Worm (Caenorhabditis elegans) whole organism, late embryonic: ENCODE results near the gene dlst-1.
A peak's percentile ranks its signal among the peaks of the same experiment; 100 is the strongest.

ENCODE experiments used
- C08G9.2 ChIP-seq: sonication (generic microtip); optimal IDR thresholded peaks from 2 replicates; lab custom pipeline; 2016; ENCODE audit warnings: mild to moderate bottlenecking, missing genetic modification characterization, moderate library complexity, missing compliant biosample characterization
- C38D4.7 ChIP-seq: fragments of 200-800 bp; sonication (Bioruptor generic); optimal IDR thresholded peaks from 2 replicates; lab custom pipeline; 2018; ENCODE audit warnings: mild to moderate bottlenecking, missing genetic modification characterization, moderate library complexity, missing compliant biosample characterization
- T23F11.4 ChIP-seq: fragments of 200-800 bp; sonication (Bioruptor generic); optimal IDR thresholded peaks from 2 replicates; lab custom pipeline; 2018; ENCODE audit warnings: mild to moderate bottlenecking, missing genetic modification characterization, missing compliant biosample characterization
- Y22D7AL.16 ChIP-seq: sonication (generic microtip); optimal IDR thresholded peaks from 2 replicates; lab custom pipeline; 2016; ENCODE audit warnings: missing genetic modification characterization, missing compliant biosample characterization
- ahr-1 ChIP-seq: sonication (generic microtip); optimal IDR thresholded peaks from 2 replicates; lab custom pipeline; 2016; ENCODE audit warnings: missing genetic modification characterization, missing compliant biosample characterization
- ama-1 ChIP-seq: fragments of 150-350 bp; optimal IDR thresholded peaks from 2 replicates; lab custom pipeline; 2014
- ceh-14 ChIP-seq: sonication (generic microtip); optimal IDR thresholded peaks from 2 replicates; lab custom pipeline; 2016; ENCODE audit warnings: missing genotype, missing genetic modification characterization, missing compliant biosample characterization
- ceh-18 ChIP-seq: sonication (generic microtip); optimal IDR thresholded peaks from 2 replicates; lab custom pipeline; 2016; ENCODE audit warnings: missing genetic modification characterization, missing compliant biosample characterization
- ceh-19 ChIP-seq: fragments of 200-800 bp; sonication (Bioruptor generic); optimal IDR thresholded peaks from 2 replicates; lab custom pipeline; 2018; ENCODE audit warnings: mild to moderate bottlenecking, missing genetic modification characterization, missing compliant biosample characterization
- ceh-22 ChIP-seq: sonication (generic microtip); optimal IDR thresholded peaks from 2 replicates; lab custom pipeline; 2017; ENCODE audit warnings: missing biosample characterization, missing genetic modification characterization
- ceh-24 ChIP-seq: sonication (generic microtip); optimal IDR thresholded peaks from 2 replicates; lab custom pipeline; 2016; ENCODE audit warnings: mild to moderate bottlenecking, missing genetic modification characterization, missing compliant biosample characterization
- ceh-30 ChIP-seq: fragments of 150-350 bp; optimal IDR thresholded peaks from 2 replicates; lab custom pipeline; 2014; ENCODE audit warnings: missing biosample characterization, missing genetic modification characterization
- ceh-31 ChIP-seq: sonication (generic microtip); optimal IDR thresholded peaks from 2 replicates; lab custom pipeline; 2016; ENCODE audit warnings: missing genetic modification characterization, missing compliant biosample characterization
- ceh-45 ChIP-seq: fragments of 200-800 bp; sonication (Bioruptor generic); IDR thresholded peaks from 2 replicates; pipeline ENCODE4 v1.3.6; 2022; ENCODE audit warnings: missing genetic modification reagents, missing genetic modification characterization, missing compliant biosample characterization
- ceh-48 ChIP-seq: sonication (generic microtip); optimal IDR thresholded peaks from 2 replicates; lab custom pipeline; 2016; ENCODE audit warnings: missing genetic modification characterization, inconsistent platforms, missing compliant biosample characterization
- ceh-6 ChIP-seq: fragments of 200-800 bp; sonication (Bioruptor generic); optimal IDR thresholded peaks from 2 replicates; lab custom pipeline; 2018; ENCODE audit warnings: mild to moderate bottlenecking, missing genetic modification characterization, missing compliant biosample characterization
- dmd-4 ChIP-seq: sonication (generic microtip); optimal IDR thresholded peaks from 2 replicates; lab custom pipeline; 2016; ENCODE audit warnings: borderline replicate concordance, missing genetic modification characterization, missing compliant biosample characterization
- dve-1 ChIP-seq: sonication (generic microtip); optimal IDR thresholded peaks from 2 replicates; lab custom pipeline; 2017; ENCODE audit warnings: antibody characterized with exemption, mild to moderate bottlenecking, missing genetic modification characterization, missing compliant biosample characterization
- elt-2 ChIP-seq: sonication (generic microtip); optimal IDR thresholded peaks from 2 replicates; lab custom pipeline; 2016; ENCODE audit warnings: missing genetic modification reagents, missing genetic modification characterization, missing compliant biosample characterization
- elt-4 ChIP-seq: sonication (generic microtip); optimal IDR thresholded peaks from 2 replicates; lab custom pipeline; 2016; ENCODE audit warnings: missing genetic modification characterization, missing compliant biosample characterization
- eyg-1 ChIP-seq: sonication (generic microtip); optimal IDR thresholded peaks from 2 replicates; lab custom pipeline; 2016; ENCODE audit warnings: missing genotype, missing genetic modification characterization, missing compliant biosample characterization
- fax-1 ChIP-seq: sonication (generic microtip); optimal IDR thresholded peaks from 2 replicates; lab custom pipeline; 2016; ENCODE audit warnings: missing genotype, missing genetic modification characterization, missing compliant biosample characterization
- fkh-10 ChIP-seq: fragments of 150-350 bp; optimal IDR thresholded peaks from 2 replicates; lab custom pipeline; 2014; ENCODE audit warnings: missing biosample characterization, missing genetic modification reagents, missing genetic modification characterization
- gmeb-2 ChIP-seq: sonication (generic microtip); optimal IDR thresholded peaks from 2 replicates; lab custom pipeline; 2016; ENCODE audit warnings: missing genetic modification characterization, inconsistent platforms, missing compliant biosample characterization
- hlh-8 ChIP-seq: sonication (generic microtip); optimal IDR thresholded peaks from 2 replicates; lab custom pipeline; 2016; ENCODE audit warnings: missing genotype, missing genetic modification characterization, missing compliant biosample characterization
- lim-6 ChIP-seq: sonication (generic microtip); optimal IDR thresholded peaks from 2 replicates; lab custom pipeline; 2016; ENCODE audit warnings: missing genetic modification characterization, missing compliant biosample characterization
- lin-11 ChIP-seq: fragments of 200-800 bp; sonication (Bioruptor generic); optimal IDR thresholded peaks from 2 replicates; lab custom pipeline; 2018; ENCODE audit warnings: mild to moderate bottlenecking, missing genetic modification characterization, missing compliant biosample characterization
- madf-2 ChIP-seq: sonication (generic microtip); optimal IDR thresholded peaks from 2 replicates; lab custom pipeline; 2017; ENCODE audit warnings: missing genetic modification characterization, missing compliant biosample characterization
- mec-3 ChIP-seq: sonication (generic microtip); optimal IDR thresholded peaks from 2 replicates; lab custom pipeline; 2016; ENCODE audit warnings: borderline replicate concordance, missing genetic modification characterization, missing compliant biosample characterization
- nhr-11 ChIP-seq: fragments of 150-350 bp; optimal IDR thresholded peaks from 2 replicates; lab custom pipeline; 2014; ENCODE audit warnings: missing biosample characterization, missing genetic modification characterization
- nhr-232 ChIP-seq: sonication (generic microtip); optimal IDR thresholded peaks from 2 replicates; lab custom pipeline; 2016; ENCODE audit warnings: missing genetic modification characterization, missing compliant biosample characterization
- npax-4 ChIP-seq: sonication (generic microtip); optimal IDR thresholded peaks from 2 replicates; lab custom pipeline; 2016; ENCODE audit warnings: missing genetic modification characterization, missing compliant biosample characterization
- odd-2 ChIP-seq: sonication (generic microtip); optimal IDR thresholded peaks from 2 replicates; lab custom pipeline; 2017; ENCODE audit warnings: antibody characterized with exemption, mild to moderate bottlenecking, missing genetic modification characterization, missing compliant biosample characterization
- pag-3 ChIP-seq: sonication (generic microtip); optimal IDR thresholded peaks from 2 replicates; lab custom pipeline; 2016; ENCODE audit warnings: missing compliant biosample characterization, missing genetic modification characterization, borderline replicate concordance
- pat-9 ChIP-seq: fragments of 200-800 bp; sonication (Bioruptor generic); optimal IDR thresholded peaks from 2 replicates; lab custom pipeline; 2018; ENCODE audit warnings: mild to moderate bottlenecking, missing genetic modification characterization, moderate library complexity, missing compliant biosample characterization
- pax-1 ChIP-seq: fragments of 150-350 bp; optimal IDR thresholded peaks from 2 replicates; lab custom pipeline; 2014; ENCODE audit warnings: missing biosample characterization, missing genetic modification characterization
- pha-2 ChIP-seq: sonication (generic microtip); optimal IDR thresholded peaks from 2 replicates; lab custom pipeline; 2017; ENCODE audit warnings: mild to moderate bottlenecking, missing genetic modification characterization, missing compliant biosample characterization
- pros-1 ChIP-seq: fragments of 150-350 bp; optimal IDR thresholded peaks from 2 replicates; lab custom pipeline; 2014; ENCODE audit warnings: missing biosample characterization, missing genetic modification reagents, missing genetic modification characterization
- ref-2 ChIP-seq: sonication (generic microtip); optimal IDR thresholded peaks from 2 replicates; lab custom pipeline; 2016; ENCODE audit warnings: missing genetic modification characterization, missing compliant biosample characterization
- sox-2 ChIP-seq: fragments of 200-800 bp; sonication (Bioruptor generic); IDR thresholded peaks from 2 replicates; pipeline ENCODE4 v1.3.6; 2022; ENCODE audit warnings: missing genetic modification reagents, missing genetic modification characterization, missing compliant biosample characterization
- sox-4 ChIP-seq: sonication (generic microtip); optimal IDR thresholded peaks from 2 replicates; lab custom pipeline; 2017; ENCODE audit warnings: mild to moderate bottlenecking, missing genetic modification characterization, inconsistent platforms, missing compliant biosample characterization
- tbx-7 ChIP-seq: sonication (generic microtip); optimal IDR thresholded peaks from 2 replicates; lab custom pipeline; 2016; ENCODE audit warnings: missing genotype, missing genetic modification characterization, missing compliant biosample characterization
- unc-42 ChIP-seq: sonication (generic microtip); optimal IDR thresholded peaks from 2 replicates; lab custom pipeline; 2016; ENCODE audit warnings: missing genotype, missing genetic modification characterization, missing compliant biosample characterization
- zip-5 ChIP-seq: sonication (generic microtip); optimal IDR thresholded peaks from 2 replicates; lab custom pipeline; 2016; ENCODE audit warnings: missing genetic modification characterization, missing compliant biosample characterization

The dlst-1 gene

ce11 chrV:6662505-6662904 is 46.4 kb downstream of the dlst-1 start:
- TF ChIP-seq nhr-232 (tag; lab: Kevin White, UChicago) (no peak), hlh-8 (tag; lab: Kevin White, UChicago) (no peak), ceh-24 (tag; lab: Kevin White, UChicago) (no peak), npax-4 (no peak), ref-2 (no peak), pros-1 (tag; lab: Kevin White, UChicago) (no peak), eyg-1 (tag; lab: Kevin White, UChicago) (no peak), tbx-7 (tag; lab: Kevin White, UChicago) (no peak), gmeb-2 (tag; lab: Kevin White, UChicago) (no peak), C08G9.2 (tag; lab: Kevin White, UChicago) (no peak), dmd-4 (no peak), ceh-22 (tag; lab: Kevin White, UChicago) (no peak), elt-4 (tag; lab: Kevin White, UChicago) (no peak), lim-6 (tag; lab: Kevin White, UChicago) (no peak), T23F11.4 (GFP tag; lab: Kevin White, UChicago) (no peak), pat-9 (tag; lab: Kevin White, UChicago) (no peak)

- no peak for TF ChIP-seq pag-3
- peak; percentile 42 for TF ChIP-seq unc-42 (tag; lab: Kevin White, UChicago)
- TF ChIP-seq Y22D7AL.16 (tag; lab: Kevin White, UChicago): no peak
- TF ChIP-seq ceh-45 (GFP tag; lab: Robert Waterston, UW): no peak
- no peak for TF ChIP-seq fkh-10
Observed at ce11 chrV:6661658-6662057, 47.2 kb downstream of the dlst-1 start.

ce11 chrV:6659533-6659932 is 49.4 kb downstream of the dlst-1 start:
- TF ChIP-seq pha-2 (tag; lab: Kevin White, UChicago): no peak
- TF ChIP-seq eyg-1 (tag; lab: Kevin White, UChicago): no peak
- no peak for TF ChIP-seq pax-1 (tag; lab: Kevin White, UChicago)
- no peak for TF ChIP-seq fkh-10
- no peak for TF ChIP-seq sox-2 (GFP tag; lab: Robert Waterston, UW)
- no peak for TF ChIP-seq ceh-6 (GFP tag; lab: Kevin White, UChicago)
- TF ChIP-seq Y22D7AL.16 (tag; lab: Kevin White, UChicago): no peak
- no peak for TF ChIP-seq pag-3
- no peak for TF ChIP-seq npax-4

- TF ChIP-seq ceh-18 (tag; lab: Kevin White, UChicago): peak; percentile 32
- TF ChIP-seq ceh-30: no peak
- no peak for TF ChIP-seq hlh-8 (tag; lab: Kevin White, UChicago)
- no peak for TF ChIP-seq madf-2 (tag; lab: Kevin White, UChicago)
- peak; percentile 82 for TF ChIP-seq ceh-48 (tag; lab: Kevin White, UChicago)
- no peak for TF ChIP-seq elt-2
- TF ChIP-seq odd-2 (tag; lab: Kevin White, UChicago): no peak
- no peak for TF ChIP-seq nhr-232 (tag; lab: Kevin White, UChicago)
- TF ChIP-seq fax-1 (tag; lab: Kevin White, UChicago): no peak
- TF ChIP-seq ahr-1 (tag; lab: Kevin White, UChicago): no peak
- no peak for TF ChIP-seq ceh-24 (tag; lab: Kevin White, UChicago)
- TF ChIP-seq C38D4.7 (GFP tag; lab: Kevin White, UChicago): no peak
- peak; percentile 78 for TF ChIP-seq ceh-14 (tag; lab: Kevin White, UChicago)
- no peak for TF ChIP-seq nhr-11 (tag; lab: Kevin White, UChicago)
- no peak for TF ChIP-seq dmd-4
- no peak for TF ChIP-seq C08G9.2 (tag; lab: Kevin White, UChicago)
- TF ChIP-seq Y22D7AL.16 (tag; lab: Kevin White, UChicago): no peak
- TF ChIP-seq unc-42 (tag; lab: Kevin White, UChicago): peak; percentile 44
- no peak for TF ChIP-seq npax-4
- no peak for TF ChIP-seq dve-1
- no peak for TF ChIP-seq pat-9 (tag; lab: Kevin White, UChicago)
- TF ChIP-seq sox-2 (GFP tag; lab: Robert Waterston, UW): no peak
- TF ChIP-seq zip-5 (tag; lab: Kevin White, UChicago): no peak
- no peak for TF ChIP-seq pag-3
- TF ChIP-seq ref-2: no peak
- TF ChIP-seq ceh-31 (tag; lab: Kevin White, UChicago): peak; percentile 62
- TF ChIP-seq sox-4 (tag; lab: Kevin White, UChicago): no peak
- no peak for TF ChIP-seq lim-6 (tag; lab: Kevin White, UChicago)
- no peak for TF ChIP-seq ceh-45 (GFP tag; lab: Robert Waterston, UW)
- TF ChIP-seq T23F11.4 (GFP tag; lab: Kevin White, UChicago): no peak
- TF ChIP-seq ama-1 (lab: Kevin White, UChicago): no peak
- TF ChIP-seq fkh-10: no peak
- TF ChIP-seq ceh-19 (GFP tag; lab: Kevin White, UChicago): no peak
- no peak for TF ChIP-seq mec-3 (tag; lab: Kevin White, UChicago)
- no peak for TF ChIP-seq lin-11 (tag; lab: Kevin White, UChicago)
Observed at ce11 chrV:6658765-6659164, 50.1 kb downstream of the dlst-1 start.
